Worm (Caenorhabditis elegans): ENCODE results near the gene cebp-1.

ce11 chrX:1487096-1487495 lies 33.4 kb upstream of the cebp-1 start:
- TF ChIP-seq T22C8.4 (GFP tag; IDR thresholded peaks at IDR 0.05) (no peak), flt-1 (GFP tag; IDR thresholded peaks at IDR 0.05) (no peak), tab-1 (GFP tag; IDR thresholded peaks at IDR 0.05) (no peak), cog-1 (tag; optimal IDR thresholded peaks at IDR 0.05) (no peak)

Measured in whole organism, midembryonic.